Worm (Caenorhabditis elegans) whole organism, L2 larva: ENCODE measurements around the gene F48G7.13.

Source experiments
- dmd-4 ChIP-seq: sonication (generic microtip); optimal IDR thresholded peaks from 2 replicates; lab custom pipeline; 2017; ENCODE audit warnings: missing biosample characterization, missing genetic modification characterization
- egl-27 ChIP-seq: sonication (generic microtip); optimal IDR thresholded peaks from 3 replicates; lab custom pipeline; 2017; ENCODE audit warnings: missing biosample characterization, missing genetic modification reagents, missing genetic modification characterization
- fos-1 ChIP-seq: fragments of 150-350 bp; optimal IDR thresholded peaks from 2 replicates; lab custom pipeline; 2014; ENCODE audit warnings: missing biosample characterization, missing genetic modification characterization
- lin-13 ChIP-seq: fragments of 150-350 bp; optimal IDR thresholded peaks from 2 replicates; lab custom pipeline; 2014; ENCODE audit warnings: missing biosample characterization, missing genetic modification reagents, missing genetic modification characterization
- mdl-1 ChIP-seq, 2 experiments: fragments of 150-350 bp in 1 of 2; sonication (generic microtip) in 1 of 2; optimal IDR thresholded peaks; 2 replicates each; lab custom pipeline; 2017; ENCODE audit warnings: missing biosample characterization in 2 of 2, missing genetic modification characterization in 2 of 2
- nhr-11 ChIP-seq: fragments of 150-350 bp; optimal IDR thresholded peaks from 2 replicates; lab custom pipeline; 2014; ENCODE audit warnings: missing biosample characterization, missing genetic modification characterization
- nhr-23 ChIP-seq: fragments of 150-350 bp; optimal IDR thresholded peaks from 2 replicates; lab custom pipeline; 2014; ENCODE audit warnings: missing biosample characterization, missing genetic modification reagents, missing genetic modification characterization
- skn-1 ChIP-seq: sonication (generic microtip); optimal IDR thresholded peaks from 2 replicates; lab custom pipeline; 2017; ENCODE audit warnings: missing biosample characterization, missing genetic modification characterization
- snpc-4 ChIP-seq: fragments of 150-350 bp; optimal IDR thresholded peaks from 2 replicates; lab custom pipeline; 2014; ENCODE audit warnings: missing biosample characterization, missing genetic modification characterization
- ztf-11 ChIP-seq: sonication (generic microtip); optimal IDR thresholded peaks from 2 replicates; lab custom pipeline; 2017; ENCODE audit warnings: missing biosample characterization, missing genetic modification characterization

- no peak for TF ChIP-seq egl-27
- TF ChIP-seq nhr-11 (tag; lab: Kevin White, UChicago) = no peak
- no peak for TF ChIP-seq snpc-4 (tag; lab: Kevin White, UChicago)
- no peak for TF ChIP-seq dmd-4 (tag; lab: Kevin White, UChicago)
- TF ChIP-seq fos-1 (tag; lab: Kevin White, UChicago) = no peak
- no peak for TF ChIP-seq lin-13 (GFP tag; lab: Kevin White, UChicago)
- no peak for TF ChIP-seq mdl-1 (tag; optimal IDR thresholded peaks at IDR 0.05; lab: Kevin White, UChicago)
- TF ChIP-seq ztf-11 (tag; lab: Kevin White, UChicago) = no peak
- TF ChIP-seq skn-1 (tag; lab: Kevin White, UChicago) = no peak
- no peak for TF ChIP-seq nhr-23
Measured at ce11 chrV:581616-582015, 33.8 kb upstream of the F48G7.13 start, which contains the start of gene nstp-7.
